Fruit fly (Drosophila melanogaster) whole organism, embryonic: ENCODE measurements around the gene CG7728.

ENCODE experiments used
- BEAF-32 ChIP-seq: fragments of 200-800 bp; sonication (Bioruptor generic); optimal IDR thresholded peaks from 3 replicates; lab custom pipeline; 2017; ENCODE audit warnings: missing biosample characterization, missing genetic modification characterization, mild to moderate bottlenecking, moderate library complexity, missing genetic modification reagents
- Bgb ChIP-seq: fragments of 200-800 bp; sonication (Bioruptor generic); IDR thresholded peaks from 2 replicates; pipeline ENCODE4 v1.3.6; 2022; ENCODE audit warnings: missing biosample characterization, missing genetic modification characterization; ENCODE audit not compliant: partially characterized antibody
- CG12769 ChIP-seq: fragments of 200-800 bp; sonication (Bioruptor generic); optimal IDR thresholded peaks from 2 replicates; lab custom pipeline; 2019; ENCODE audit warnings: missing biosample characterization, mild to moderate bottlenecking, missing genetic modification characterization, moderate library complexity
- CG14710 ChIP-seq: fragments of 200-800 bp; sonication (Bioruptor generic); optimal IDR thresholded peaks from 3 replicates; lab custom pipeline; 2019; ENCODE audit warnings: missing biosample characterization, mild to moderate bottlenecking, missing genetic modification characterization, moderate library complexity
- CG14860 ChIP-seq: fragments of 200-800 bp; sonication (Bioruptor generic); IDR thresholded peaks from 3 replicates; pipeline ENCODE4 v1.3.6; 2022; ENCODE audit warnings: missing biosample characterization, missing genetic modification characterization; ENCODE audit not compliant: partially characterized antibody
- CG15269 ChIP-seq: fragments of 200-800 bp; sonication (Bioruptor generic); optimal IDR thresholded peaks from 2 replicates; lab custom pipeline; 2018; ENCODE audit warnings: missing biosample characterization, mild to moderate bottlenecking, missing genetic modification characterization, moderate library complexity
- CG15479 ChIP-seq: fragments of 200-800 bp; sonication (Bioruptor generic); optimal IDR thresholded peaks from 3 replicates; lab custom pipeline; 2019; ENCODE audit warnings: missing biosample characterization, mild to moderate bottlenecking, missing genetic modification characterization, moderate library complexity
- CG1603 ChIP-seq: fragments of 200-800 bp; sonication (Bioruptor generic); optimal IDR thresholded peaks from 2 replicates; lab custom pipeline; 2019; ENCODE audit warnings: missing biosample characterization, mild to moderate bottlenecking, missing genetic modification characterization, moderate library complexity
- CG16779 ChIP-seq: fragments of 200-800 bp; sonication (Bioruptor generic); IDR thresholded peaks from 2 replicates; pipeline ENCODE4 v1.3.6; 2022; ENCODE audit warnings: missing biosample characterization, missing genetic modification characterization
- CG17186 ChIP-seq: fragments of 200-800 bp; sonication (Bioruptor generic); optimal IDR thresholded peaks from 3 replicates; lab custom pipeline; 2017; ENCODE audit warnings: missing biosample characterization, missing genetic modification reagents, missing genetic modification characterization
- CG17328 ChIP-seq: fragments of 200-800 bp; sonication (Bioruptor generic); IDR thresholded peaks from 2 replicates; pipeline ENCODE4 v1.3.6; 2022; ENCODE audit warnings: missing biosample characterization, missing genetic modification characterization
- CG17385 ChIP-seq: fragments of 200-800 bp; sonication (Bioruptor generic); optimal IDR thresholded peaks from 3 replicates; lab custom pipeline; 2018; ENCODE audit warnings: missing biosample characterization, mild to moderate bottlenecking, missing genetic modification characterization
- CG18619 ChIP-seq: fragments of 200-800 bp; sonication (Bioruptor generic); optimal IDR thresholded peaks from 3 replicates; lab custom pipeline; 2017; ENCODE audit warnings: missing biosample characterization, mild to moderate bottlenecking, missing genetic modification characterization
- CG3065 ChIP-seq: fragments of 200-800 bp; sonication (Bioruptor generic); optimal IDR thresholded peaks from 2 replicates; lab custom pipeline; 2016; ENCODE audit warnings: missing biosample characterization, missing genetic modification characterization
- CG31441 ChIP-seq: fragments of 200-800 bp; sonication (Bioruptor generic); IDR thresholded peaks from 2 replicates; pipeline ENCODE4 v1.3.6; 2022; ENCODE audit warnings: missing biosample characterization, missing genetic modification characterization
- CG32532 ChIP-seq: fragments of 200-800 bp; sonication (Bioruptor generic); IDR thresholded peaks from 2 replicates; pipeline ENCODE4 v1.3.6; 2022; ENCODE audit warnings: missing biosample characterization, missing genetic modification characterization
- CG32772 ChIP-seq: fragments of 200-800 bp; sonication (Bioruptor generic); IDR thresholded peaks from 2 replicates; pipeline ENCODE4 v1.3.6; 2022; ENCODE audit warnings: missing biosample characterization, missing genetic modification characterization
- CG5953 ChIP-seq: fragments of 200-800 bp; sonication (Bioruptor generic); IDR thresholded peaks from 2 replicates; pipeline ENCODE4 v1.3.6; 2022; ENCODE audit warnings: missing biosample characterization, missing genetic modification characterization
- CG6654 ChIP-seq: fragments of 200-800 bp; sonication (Bioruptor generic); optimal IDR thresholded peaks from 2 replicates; lab custom pipeline; 2017; ENCODE audit warnings: missing biosample characterization, mild to moderate bottlenecking, missing genetic modification characterization
- CG7963 ChIP-seq: fragments of 200-800 bp; sonication (Bioruptor generic); IDR thresholded peaks from 3 replicates; pipeline ENCODE4 v1.3.6; 2022; ENCODE audit warnings: missing biosample characterization, missing genetic modification characterization; ENCODE audit not compliant: partially characterized antibody
- CG8290 ChIP-seq, 3 experiments: fragments of 200-800 bp; sonication (Bioruptor generic); optimal IDR thresholded peaks; 2 replicates each; lab custom pipeline; 2016 to 2019; ENCODE audit warnings: missing biosample characterization in 3 of 3, missing genetic modification characterization in 3 of 3, mild to moderate bottlenecking in 2 of 3, moderate library complexity in 1 of 3
- Camta ChIP-seq: fragments of 200-800 bp; sonication (Bioruptor generic); optimal IDR thresholded peaks from 2 replicates; lab custom pipeline; 2016; ENCODE audit warnings: missing biosample characterization, missing genetic modification characterization
- Doc2 ChIP-seq: fragments of 200-800 bp; sonication (Bioruptor generic); IDR thresholded peaks from 2 replicates; pipeline ENCODE4 v1.3.6; 2022; ENCODE audit warnings: missing biosample characterization, missing genetic modification characterization
- Doc3 ChIP-seq: fragments of 200-800 bp; sonication (Bioruptor generic); IDR thresholded peaks from 3 replicates; pipeline ENCODE4 v1.3.6; 2022; ENCODE audit warnings: missing biosample characterization, missing genetic modification characterization; ENCODE audit not compliant: partially characterized antibody
- E2f2 ChIP-seq: fragments of 200-800 bp; sonication (Bioruptor generic); IDR thresholded peaks from 2 replicates; pipeline ENCODE4 v1.3.6; 2022; ENCODE audit warnings: missing biosample characterization, missing genetic modification characterization
- Eip74EF ChIP-seq, 2 experiments: fragments of 200-800 bp in 1 of 2; fragments of >200 bp in 1 of 2; sonication (Bioruptor generic) in 1 of 2; optimal IDR thresholded peaks; 2 replicates each; lab custom pipeline; 2017 to 2019; ENCODE audit warnings: missing biosample characterization in 2 of 2, missing genetic modification characterization in 2 of 2, mild to moderate bottlenecking in 1 of 2, moderate library complexity in 1 of 2
- Ets65A ChIP-seq: fragments of 200-800 bp; sonication (Bioruptor generic); peaks from one replicate; lab custom pipeline; 2016; ENCODE audit warnings: missing biosample characterization, missing genetic modification characterization
- Fer2 ChIP-seq: fragments of 200-800 bp; sonication (Bioruptor generic); optimal IDR thresholded peaks from 2 replicates; lab custom pipeline; 2018; ENCODE audit warnings: missing biosample characterization, mild to moderate bottlenecking, missing genetic modification characterization, moderate library complexity
- HLHmδ ChIP-seq: fragments of 200-800 bp; sonication (Bioruptor generic); optimal IDR thresholded peaks from 2 replicates; lab custom pipeline; 2018; ENCODE audit warnings: missing biosample characterization, mild to moderate bottlenecking, missing genetic modification characterization, moderate library complexity
- Max ChIP-seq: fragments of 200-800 bp; sonication (Bioruptor generic); optimal IDR thresholded peaks from 2 replicates; lab custom pipeline; 2016; ENCODE audit warnings: missing biosample characterization, mild to moderate bottlenecking, missing genetic modification characterization
- Med ChIP-seq: fragments of 200-800 bp; sonication (Bioruptor generic); peaks from one replicate; lab custom pipeline; 2016; ENCODE audit warnings: missing biosample characterization, missing genetic modification characterization, mild to moderate bottlenecking, inconsistent platforms, moderate library complexity
- Meics ChIP-seq: fragments of 200-800 bp; sonication (Bioruptor generic); optimal IDR thresholded peaks from 2 replicates; lab custom pipeline; 2017; ENCODE audit warnings: missing biosample characterization, mild to moderate bottlenecking, missing genetic modification characterization
- NC2α ChIP-seq: fragments of 200-800 bp; sonication (Bioruptor generic); optimal IDR thresholded peaks from 2 replicates; lab custom pipeline; 2016; ENCODE audit warnings: missing biosample characterization, missing genetic modification characterization
- amos ChIP-seq: fragments of 200-800 bp; sonication (Bioruptor generic); IDR thresholded peaks from 2 replicates; pipeline ENCODE4 v1.3.6; 2022; ENCODE audit warnings: missing biosample characterization, missing genetic modification characterization; ENCODE audit not compliant: partially characterized antibody
- ase ChIP-seq: fragments of 200-800 bp; sonication (Bioruptor generic); IDR thresholded peaks from 3 replicates; pipeline ENCODE4 v1.3.6; 2022; ENCODE audit warnings: missing biosample characterization, missing genetic modification characterization
- cato ChIP-seq: fragments of 200-800 bp; sonication (Bioruptor generic); optimal IDR thresholded peaks from 2 replicates; lab custom pipeline; 2016; ENCODE audit warnings: missing biosample characterization, missing genetic modification characterization, borderline replicate concordance
- corto ChIP-seq: fragments of 200-800 bp; sonication (Bioruptor generic); optimal IDR thresholded peaks from 2 replicates; lab custom pipeline; 2016; ENCODE audit warnings: missing biosample characterization, mild to moderate bottlenecking, missing genetic modification characterization, moderate library complexity
- esg ChIP-seq: fragments of 200-800 bp; sonication (Bioruptor generic); conservative IDR thresholded peaks from 2 replicates; pipeline ENCODE4 v1.3.6; 2022; ENCODE audit warnings: missing biosample characterization, missing genetic modification characterization
- ftz-f1 ChIP-seq: fragments of 200-800 bp; sonication (Bioruptor generic); optimal IDR thresholded peaks from 2 replicates; lab custom pipeline; 2016; ENCODE audit warnings: missing biosample characterization, missing genetic modification characterization
- gem ChIP-seq: fragments of 200-800 bp; sonication (Bioruptor generic); optimal IDR thresholded peaks from 2 replicates; lab custom pipeline; 2019; ENCODE audit warnings: missing biosample characterization, mild to moderate bottlenecking, missing genetic modification characterization, moderate library complexity
- gfzf ChIP-seq: fragments of 200-800 bp; sonication (Bioruptor generic); optimal IDR thresholded peaks from 2 replicates; lab custom pipeline; 2016; ENCODE audit warnings: missing biosample characterization, mild to moderate bottlenecking, missing genetic modification characterization, moderate library complexity
- ind ChIP-seq: fragments of 200-800 bp; sonication (Bioruptor generic); optimal IDR thresholded peaks from 3 replicates; lab custom pipeline; 2016; ENCODE audit warnings: missing biosample characterization, missing genetic modification characterization
- ken ChIP-seq: fragments of 200-800 bp; sonication (Bioruptor generic); IDR thresholded peaks from 3 replicates; pipeline ENCODE4 v1.3.6; 2022; ENCODE audit warnings: missing biosample characterization, missing genetic modification characterization
- pum ChIP-seq: fragments of 200-800 bp; sonication (Bioruptor generic); optimal IDR thresholded peaks from 2 replicates; lab custom pipeline; 2016; ENCODE audit warnings: missing biosample characterization, missing genetic modification characterization
- pzg ChIP-seq: fragments of 200-800 bp; sonication (Bioruptor generic); optimal IDR thresholded peaks from 3 replicates; lab custom pipeline; 2018; ENCODE audit warnings: missing biosample characterization, mild to moderate bottlenecking, missing genetic modification characterization, moderate library complexity
- scrt ChIP-seq: fragments of 200-800 bp; sonication (Bioruptor generic); optimal IDR thresholded peaks from 2 replicates; lab custom pipeline; 2018; ENCODE audit warnings: missing biosample characterization, mild to moderate bottlenecking, missing genetic modification characterization, moderate library complexity
- sd ChIP-seq: fragments of 200-800 bp; sonication (Bioruptor generic); optimal IDR thresholded peaks from 3 replicates; lab custom pipeline; 2018; ENCODE audit warnings: missing biosample characterization, mild to moderate bottlenecking, missing genetic modification characterization, moderate library complexity
- sob ChIP-seq: fragments of 200-800 bp; sonication (Bioruptor generic); IDR thresholded peaks from 2 replicates; pipeline ENCODE4 v1.3.6; 2022; ENCODE audit warnings: missing biosample characterization, missing genetic modification characterization
- tio ChIP-seq: fragments of 200-800 bp; sonication (Bioruptor generic); optimal IDR thresholded peaks from 2 replicates; lab custom pipeline; 2017; ENCODE audit warnings: missing biosample characterization, missing genetic modification characterization, inconsistent platforms
- wdn ChIP-seq: fragments of 200-800 bp; sonication (Bioruptor generic); IDR thresholded peaks from 2 replicates; pipeline ENCODE4 v1.3.6; 2022; ENCODE audit warnings: missing biosample characterization, missing genetic modification characterization

CG7728 gene

dm6 chr3L:17055467-17055877 is 39.1 kb downstream of the CG7728 start, which contains the start of gene CG7724 (continued):
- TF ChIP-seq Doc3 (GFP tag; lab: Robert Waterston, UW) = peak; percentile 74
- peak; percentile 75 for TF ChIP-seq Med (GFP tag; lab: Kevin White, UChicago)
- peak; percentile 1 for TF ChIP-seq CG17186 (GFP tag; lab: Kevin White, UChicago)
- no peak for TF ChIP-seq CG16779
- peak in 1 of 2 experiments; percentile 45 for TF ChIP-seq Eip74EF (GFP tag; optimal IDR thresholded peaks at IDR 0.05; lab: Kevin White, UChicago)
- TF ChIP-seq CG32532 (GFP tag; lab: Robert Waterston, UW) = 0 out of 2 replicates have a peak, but pooled peaks have one; percentile 21
- TF ChIP-seq ken (GFP tag; lab: Robert Waterston, UW) = no peak
- TF ChIP-seq wdn = no peak
- no peak for TF ChIP-seq CG17328
- no peak for TF ChIP-seq esg (GFP tag; lab: Robert Waterston, UW)
- TF ChIP-seq pum (GFP tag; lab: Kevin White, UChicago) = no peak
- no peak for TF ChIP-seq CG32772 (GFP tag; lab: Robert Waterston, UW)
- TF ChIP-seq NC2α (GFP tag; lab: Kevin White, UChicago) = no peak
- TF ChIP-seq scrt (GFP tag; lab: Kevin White, UChicago) = no peak
- no peak for TF ChIP-seq sd
- TF ChIP-seq CG14860 = peak; percentile 88
- no peak for TF ChIP-seq Doc2 (GFP tag; lab: Robert Waterston, UW)
- TF ChIP-seq cato (GFP tag; lab: Kevin White, UChicago) = no peak
- peak; percentile 91 for TF ChIP-seq CG7963 (GFP tag; lab: Robert Waterston, UW)
- peak; percentile 16; the same call in 1 of the 3 replicates for TF ChIP-seq ase (GFP tag; lab: Robert Waterston, UW)
- TF ChIP-seq ftz-f1 (GFP tag; lab: Kevin White, UChicago) = no peak
- no peak for TF ChIP-seq Meics (GFP tag; lab: Kevin White, UChicago)
- TF ChIP-seq tio (GFP tag; lab: Kevin White, UChicago) = no peak
- no peak for TF ChIP-seq sob (GFP tag; lab: Robert Waterston, UW)
- peak; percentile 46 for TF ChIP-seq BEAF-32 (GFP tag; lab: Kevin White, UChicago)
- no peak for TF ChIP-seq CG17385 (GFP tag; lab: Kevin White, UChicago)
- TF ChIP-seq Fer2 = no peak
- peak; percentile 79 for TF ChIP-seq Ets65A
- TF ChIP-seq CG6654 (GFP tag; lab: Kevin White, UChicago) = no peak
- TF ChIP-seq Camta (GFP tag; lab: Kevin White, UChicago) = no peak
- TF ChIP-seq CG5953 (GFP tag; lab: Robert Waterston, UW) = no peak
- no peak for TF ChIP-seq gem (tag; lab: Kevin White, UChicago)
- no peak for TF ChIP-seq Max (GFP tag; lab: Kevin White, UChicago)
- no peak for TF ChIP-seq HLHmδ
- peak; percentile 73; the same call in 1 of the 2 replicates for TF ChIP-seq amos (GFP tag; lab: Robert Waterston, UW)
- TF ChIP-seq corto = no peak
- TF ChIP-seq CG8290 (GFP tag; optimal IDR thresholded peaks at IDR 0.05; lab: Kevin White, UChicago) = no peak
- peak in 1 of 2 experiments; percentile 27 for TF ChIP-seq CG8290 (tag; optimal IDR thresholded peaks at IDR 0.05; lab: Kevin White, UChicago)
- peak; percentile 6 for TF ChIP-seq gfzf (GFP tag; lab: Kevin White, UChicago)
- TF ChIP-seq E2f2 (GFP tag; lab: Robert Waterston, UW) = peak; percentile 93
- no peak for TF ChIP-seq CG18619 (GFP tag; lab: Kevin White, UChicago)
- peak; percentile 88 for TF ChIP-seq Bgb
- TF ChIP-seq CG3065 (GFP tag; lab: Kevin White, UChicago) = no peak
- no peak for TF ChIP-seq ind (GFP tag; lab: Kevin White, UChicago)
- peak; percentile 78 for TF ChIP-seq CG15269 (tag; lab: Kevin White, UChicago)
- no peak for TF ChIP-seq CG15479 (GFP tag; lab: Kevin White, UChicago)
- peak; percentile 33 for TF ChIP-seq CG12769 (tag; lab: Kevin White, UChicago)
- TF ChIP-seq CG14710 (tag; lab: Kevin White, UChicago) = no peak
- TF ChIP-seq CG1603 (tag; lab: Kevin White, UChicago) = peak; percentile 25
- no peak for TF ChIP-seq CG31441 (GFP tag; lab: Robert Waterston, UW)
- TF ChIP-seq pzg = peak; percentile 31
